Worm (Caenorhabditis elegans) whole organism, L1 larva: Measurements from ENCODE around the gene sra-29.

ENCODE experiments used
- C16A3.4 ChIP-seq: fragments of 150-350 bp; optimal IDR thresholded peaks from 2 replicates; lab custom pipeline; 2014; ENCODE audit warnings: missing biosample characterization, missing genetic modification characterization
- C34B4.2 ChIP-seq: sonication (generic microtip); optimal IDR thresholded peaks from 2 replicates; lab custom pipeline; 2017; ENCODE audit warnings: mild to moderate bottlenecking, missing genetic modification characterization, missing compliant biosample characterization
- Y116A8C.19 ChIP-seq: sonication (generic microtip); optimal IDR thresholded peaks from 2 replicates; lab custom pipeline; 2016; ENCODE audit warnings: missing compliant biosample characterization, missing genetic modification characterization, borderline replicate concordance
- aha-1 ChIP-seq: fragments of 150-350 bp; optimal IDR thresholded peaks from 2 replicates; lab custom pipeline; 2014; ENCODE audit warnings: missing biosample characterization, missing genetic modification characterization
- aly-2 ChIP-seq: fragments of 150-350 bp; optimal IDR thresholded peaks from 2 replicates; lab custom pipeline; 2014; ENCODE audit warnings: missing biosample characterization, missing genetic modification characterization
- ama-1 ChIP-seq: fragments of 150-350 bp; optimal IDR thresholded peaks from 2 replicates; lab custom pipeline; 2014
- blmp-1 ChIP-seq: fragments of 150-350 bp; optimal IDR thresholded peaks from 2 replicates; lab custom pipeline; 2014; ENCODE audit warnings: missing biosample characterization, missing genetic modification characterization
- ceh-63 ChIP-seq: fragments of 200-800 bp; sonication (Bioruptor generic); optimal IDR thresholded peaks from 2 replicates; lab custom pipeline; 2018; ENCODE audit warnings: mild to moderate bottlenecking, missing genetic modification characterization, missing compliant biosample characterization
- ceh-8 ChIP-seq: fragments of 200-800 bp; sonication (Bioruptor generic); optimal IDR thresholded peaks from 2 replicates; lab custom pipeline; 2018; ENCODE audit warnings: mild to moderate bottlenecking, missing genetic modification characterization, moderate library complexity, missing compliant biosample characterization
- ces-1 ChIP-seq: fragments of 150-350 bp; optimal IDR thresholded peaks from 2 replicates; lab custom pipeline; 2014; ENCODE audit warnings: missing biosample characterization, missing genetic modification reagents, missing genetic modification characterization
- dpl-1 ChIP-seq, 3 experiments: fragments of 150-350 bp in 2 of 3; sonication (generic microtip) in 1 of 3; optimal IDR thresholded peaks; 2 replicates each; lab custom pipeline; 2014 to 2017; ENCODE audit warnings: missing biosample characterization in 3 of 3, missing genetic modification characterization in 3 of 3, missing genetic modification reagents in 3 of 3
- efl-1 ChIP-seq, 4 experiments: fragments of 150-350 bp; optimal IDR thresholded peaks in 3 of 4; peaks in 1 of 4; 1 replicate in 1 of 4; 2 replicates in 3 of 4; lab custom pipeline; 2014; ENCODE audit warnings: missing biosample characterization in 2 of 4, missing genetic modification characterization in 2 of 4, missing genetic modification reagents in 2 of 4
- egl-13 ChIP-seq: sonication (generic microtip); optimal IDR thresholded peaks from 2 replicates; lab custom pipeline; 2016; ENCODE audit warnings: missing genotype, missing genetic modification reagents, missing genetic modification characterization, missing compliant biosample characterization
- egl-27 ChIP-seq, 2 experiments: fragments of 150-350 bp in 1 of 2; sonication (generic microtip); optimal IDR thresholded peaks; 3 replicates each; lab custom pipeline; 2017 to 2018; ENCODE audit warnings: missing biosample characterization in 2 of 2, missing genetic modification characterization in 2 of 2, missing genetic modification reagents in 2 of 2
- elt-3 ChIP-seq, 6 experiments: fragments of 150-350 bp in 1 of 6; sonication (generic microtip); optimal IDR thresholded peaks; 2 replicates each; lab custom pipeline; 2017 to 2018; ENCODE audit warnings: missing biosample characterization in 6 of 6, missing genetic modification characterization in 6 of 6, inconsistent platforms in 1 of 6
- grh-1 ChIP-seq: fragments of 200-800 bp; sonication (Bioruptor generic); IDR thresholded peaks from 2 replicates; pipeline ENCODE4 v1.3.6; 2022; ENCODE audit warnings: missing genetic modification reagents, missing genetic modification characterization, missing compliant biosample characterization
- hlh-17 ChIP-seq: fragments of 200-800 bp; sonication (Bioruptor generic); optimal IDR thresholded peaks from 2 replicates; lab custom pipeline; 2018; ENCODE audit warnings: missing genetic modification characterization, mild to moderate bottlenecking, missing compliant biosample characterization, moderate library complexity, borderline replicate concordance
- hlh-4 ChIP-seq: sonication (generic microtip); optimal IDR thresholded peaks from 2 replicates; lab custom pipeline; 2016; ENCODE audit warnings: mild to moderate bottlenecking, missing genetic modification characterization, missing compliant biosample characterization
- hpl-2 ChIP-seq: fragments of 150-350 bp; optimal IDR thresholded peaks from 2 replicates; lab custom pipeline; 2014; ENCODE audit warnings: missing biosample characterization, missing genetic modification reagents, missing genetic modification characterization
- irx-1 ChIP-seq: sonication (generic microtip); optimal IDR thresholded peaks from 2 replicates; lab custom pipeline; 2016; ENCODE audit warnings: missing genetic modification characterization, missing compliant biosample characterization
- isw-1 ChIP-seq: fragments of 200-800 bp; sonication (Bioruptor generic); IDR thresholded peaks from 2 replicates; pipeline ENCODE4 v1.3.6; 2022; ENCODE audit warnings: missing genetic modification characterization, missing compliant biosample characterization
- lin-13 ChIP-seq: fragments of 150-350 bp; optimal IDR thresholded peaks from 2 replicates; lab custom pipeline; 2014; ENCODE audit warnings: missing biosample characterization, missing genetic modification reagents, missing genetic modification characterization
- lin-14 ChIP-seq: fragments of 200-800 bp; sonication (Bioruptor generic); optimal IDR thresholded peaks from 2 replicates; lab custom pipeline; 2018; ENCODE audit warnings: mild to moderate bottlenecking, missing genetic modification characterization, moderate library complexity, missing compliant biosample characterization
- lin-35 ChIP-seq, 2 experiments: fragments of 150-350 bp; optimal IDR thresholded peaks; 2 replicates each; lab custom pipeline; 2014; ENCODE audit warnings: missing biosample characterization in 2 of 2, missing genetic modification characterization in 2 of 2, missing genetic modification reagents in 2 of 2
- lsy-2 ChIP-seq, 2 experiments: fragments of 150-350 bp; optimal IDR thresholded peaks; 2 replicates each; lab custom pipeline; 2014; ENCODE audit warnings: missing biosample characterization in 2 of 2, missing genetic modification characterization in 2 of 2
- mdl-1 ChIP-seq, 2 experiments: fragments of 150-350 bp; optimal IDR thresholded peaks; 2 replicates each; lab custom pipeline; 2014 to 2017; ENCODE audit warnings: missing biosample characterization in 2 of 2, missing genetic modification characterization in 2 of 2, inconsistent platforms in 1 of 2
- mef-2 ChIP-seq: fragments of 150-350 bp; optimal IDR thresholded peaks from 2 replicates; lab custom pipeline; 2014; ENCODE audit warnings: missing biosample characterization, missing genetic modification characterization
- mep-1 ChIP-seq: fragments of 150-350 bp; optimal IDR thresholded peaks from 2 replicates; lab custom pipeline; 2014; ENCODE audit warnings: missing biosample characterization, missing genetic modification characterization
- nhr-19 ChIP-seq: fragments of 200-800 bp; sonication (Bioruptor generic); conservative IDR thresholded peaks from 2 replicates; pipeline ENCODE4 v1.3.6; 2022; ENCODE audit warnings: missing genetic modification characterization, missing compliant biosample characterization
- nhr-237 ChIP-seq: fragments of 150-350 bp; optimal IDR thresholded peaks from 2 replicates; lab custom pipeline; 2014; ENCODE audit warnings: missing biosample characterization, missing genetic modification characterization
- nhr-77 ChIP-seq: fragments of 150-350 bp; optimal IDR thresholded peaks from 2 replicates; lab custom pipeline; 2014; ENCODE audit warnings: missing biosample characterization, missing genetic modification characterization
- nhr-84 ChIP-seq: sonication (generic microtip); optimal IDR thresholded peaks from 2 replicates; lab custom pipeline; 2017; ENCODE audit warnings: missing biosample characterization, missing genetic modification characterization
- nhr-90 ChIP-seq: sonication (generic microtip); optimal IDR thresholded peaks from 2 replicates; lab custom pipeline; 2016; ENCODE audit warnings: mild to moderate bottlenecking, missing genetic modification characterization, missing compliant biosample characterization; ENCODE audit not compliant: poor library complexity
- pax-3 ChIP-seq: fragments of 200-800 bp; sonication (Bioruptor generic); optimal IDR thresholded peaks from 2 replicates; lab custom pipeline; 2018; ENCODE audit warnings: mild to moderate bottlenecking, missing genetic modification characterization, moderate library complexity, missing compliant biosample characterization
- pqm-1 ChIP-seq: sonication (generic microtip); optimal IDR thresholded peaks from 3 replicates; lab custom pipeline; 2017; ENCODE audit warnings: missing biosample characterization, missing genetic modification characterization
- snu-23 ChIP-seq: sonication (generic microtip); optimal IDR thresholded peaks from 2 replicates; lab custom pipeline; 2016; ENCODE audit warnings: missing genetic modification characterization, missing compliant biosample characterization
- sptf-1 ChIP-seq: fragments of 150-350 bp; optimal IDR thresholded peaks from 2 replicates; lab custom pipeline; 2014; ENCODE audit warnings: missing biosample characterization, missing genetic modification characterization
- unc-62 ChIP-seq: fragments of 150-350 bp; optimal IDR thresholded peaks from 2 replicates; lab custom pipeline; 2014; ENCODE audit warnings: missing biosample characterization, missing genetic modification reagents, missing genetic modification characterization
- vab-15 ChIP-seq: sonication (generic microtip); optimal IDR thresholded peaks from 2 replicates; lab custom pipeline; 2017; ENCODE audit warnings: missing genotype, mild to moderate bottlenecking, missing genetic modification characterization, missing compliant biosample characterization
- xbp-1 ChIP-seq: sonication (generic microtip); optimal IDR thresholded peaks from 2 replicates; lab custom pipeline; 2016; ENCODE audit warnings: missing genetic modification characterization, missing compliant biosample characterization
- zip-4 ChIP-seq: fragments of 200-800 bp; sonication (Bioruptor generic); optimal IDR thresholded peaks from 2 replicates; lab custom pipeline; 2018; ENCODE audit warnings: mild to moderate bottlenecking, missing genetic modification characterization, moderate library complexity, missing compliant biosample characterization
- ztf-11 ChIP-seq, 2 experiments: sonication (generic microtip); optimal IDR thresholded peaks; 2 replicates each; lab custom pipeline; 2016 to 2017; ENCODE audit warnings: missing genetic modification characterization in 2 of 2, missing biosample characterization in 1 of 2, missing compliant biosample characterization in 1 of 2

The sra-29 gene

DNA sequence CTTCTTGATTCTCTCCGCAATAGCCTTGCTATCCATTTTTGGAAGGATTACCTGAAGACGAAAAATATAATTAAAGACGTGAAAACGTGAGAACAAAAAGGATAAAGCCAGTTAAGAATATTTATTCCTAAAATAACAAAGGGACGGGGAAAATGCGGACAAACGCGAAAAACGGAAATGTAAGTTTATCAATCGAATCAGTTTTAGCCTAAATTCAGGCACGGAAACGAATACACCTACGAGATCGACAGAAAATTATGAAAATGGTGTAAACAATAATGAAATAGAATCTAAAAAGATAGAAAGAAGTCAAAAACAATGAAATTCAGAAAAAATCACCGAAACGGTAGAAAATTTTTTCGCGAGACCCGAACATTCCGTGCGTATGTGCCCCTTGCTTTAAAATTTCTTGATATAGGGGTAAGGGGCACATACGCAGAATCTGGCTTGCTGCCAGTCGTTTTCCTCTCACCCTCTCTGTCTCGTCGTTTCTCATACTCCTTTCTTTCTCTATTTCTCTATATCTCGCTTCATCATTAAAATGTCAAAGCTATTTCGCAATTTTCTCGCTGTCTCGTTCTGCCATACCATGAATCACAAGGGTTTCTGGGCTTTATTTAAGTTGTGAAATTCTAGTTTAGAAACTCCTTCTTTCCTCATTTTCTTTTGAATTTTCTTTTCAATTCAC lies 13.2 kb upstream of the sra-29 start, which contains the start of gene icd-1 (continued):
- TF ChIP-seq zip-4 (GFP tag; lab: Kevin White, UChicago): peak; percentile 99
- TF ChIP-seq C34B4.2 (tag; lab: Kevin White, UChicago): no peak
- peak; percentile 94 for TF ChIP-seq xbp-1 (tag; lab: Kevin White, UChicago)
- no peak for TF ChIP-seq hlh-17 (GFP tag; lab: Kevin White, UChicago)
- TF ChIP-seq Y116A8C.19 (tag; lab: Kevin White, UChicago): no peak
- TF ChIP-seq ceh-8 (GFP tag; lab: Kevin White, UChicago): peak; percentile 80
- TF ChIP-seq aly-2 (tag; lab: Kevin White, UChicago): peak; percentile 91
- peak; percentile 88 for TF ChIP-seq irx-1
- TF ChIP-seq vab-15 (tag; lab: Kevin White, UChicago): no peak
- no peak for TF ChIP-seq ces-1 (GFP tag; lab: Kevin White, UChicago)
- peak; percentile 96 for TF ChIP-seq isw-1 (GFP tag; lab: Robert Waterston, UW)
- TF ChIP-seq pqm-1 (tag; lab: Kevin White, UChicago): no peak
- no peak for TF ChIP-seq hlh-4 (tag; lab: Kevin White, UChicago)
- peak in 1 of 2 experiments; percentile 85 for TF ChIP-seq ztf-11 (tag; optimal IDR thresholded peaks at IDR 0.05; lab: Kevin White, UChicago)
- TF ChIP-seq aha-1 (tag; lab: Kevin White, UChicago): peak; percentile 85
- no peak for TF ChIP-seq unc-62 (GFP tag; lab: Kevin White, UChicago)
- peak; percentile 94 for TF ChIP-seq mep-1 (tag; lab: Kevin White, UChicago)
- peak; percentile 93 for TF ChIP-seq nhr-237
- peak; percentile 94 for TF ChIP-seq nhr-90
- TF ChIP-seq nhr-84: no peak
- TF ChIP-seq egl-27 (tag; optimal IDR thresholded peaks at IDR 0.05; lab: Kevin White, UChicago): peak in 1 of 2 experiments; percentile 82
- peak; percentile 67 for TF ChIP-seq mef-2 (tag; lab: Kevin White, UChicago)
- TF ChIP-seq egl-13: peak; percentile 86
- TF ChIP-seq nhr-77 (tag; lab: Kevin White, UChicago): peak; percentile 94
- TF ChIP-seq lin-35 (GFP tag; optimal IDR thresholded peaks at IDR 0.05; lab: Kevin White, UChicago): peak; percentile 84 to 87
- TF ChIP-seq lsy-2 (tag; optimal IDR thresholded peaks at IDR 0.05; lab: Kevin White, UChicago): peak; percentile 94 to 96
- TF ChIP-seq elt-3 (tag; optimal IDR thresholded peaks at IDR 0.05; lab: Kevin White, UChicago): peak in 5 of 6 experiments; percentile 50 to 93 (median 68)
- TF ChIP-seq nhr-19 (GFP tag; lab: Robert Waterston, UW): peak; percentile 96
- TF ChIP-seq lin-13: peak; percentile 84
- no peak for TF ChIP-seq sptf-1 (tag; lab: Kevin White, UChicago)
- peak; percentile 79 for TF ChIP-seq blmp-1 (tag; lab: Kevin White, UChicago)
- TF ChIP-seq mdl-1 (tag; optimal IDR thresholded peaks at IDR 0.05; lab: Kevin White, UChicago): peak; percentile 45 to 89
- TF ChIP-seq dpl-1 (GFP tag; optimal IDR thresholded peaks at IDR 0.05; lab: Kevin White, UChicago): peak; percentile 76 to 81 (median 76)
- TF ChIP-seq hpl-2 (GFP tag; lab: Kevin White, UChicago): peak; percentile 91
- TF ChIP-seq C16A3.4 (tag; lab: Kevin White, UChicago): peak; percentile 92
- TF ChIP-seq ama-1: peak; percentile 43
- TF ChIP-seq snu-23 (GFP tag; lab: Kevin White, UChicago): peak; percentile 99
- TF ChIP-seq pax-3 (tag; lab: Kevin White, UChicago): peak; percentile 90
- TF ChIP-seq efl-1 (optimal IDR thresholded peaks at IDR 0.05; lab: Kevin White, UChicago): peak; percentile 93 to 96
- peak; percentile 73 to 98 for TF ChIP-seq efl-1 (GFP tag; optimal IDR thresholded peaks at IDR 0.05 in 1 of 2; lab: Kevin White, UChicago)
- TF ChIP-seq lin-14 (GFP tag; lab: Kevin White, UChicago): peak; percentile 98
- TF ChIP-seq ceh-63 (GFP tag; lab: Kevin White, UChicago): no peak
- peak; percentile 95 for TF ChIP-seq grh-1 (GFP tag; lab: Robert Waterston, UW)
